Worm (Caenorhabditis elegans) whole organism, mixed stage, embryonic: ENCODE measurements around the gene T23G7.2.

Source experiments
- bed-3 ChIP-seq: fragments of 200-800 bp; sonication (Bioruptor generic); optimal IDR thresholded peaks from 3 replicates; lab custom pipeline; 2018; ENCODE audit warnings: mild to moderate bottlenecking, missing genetic modification characterization, moderate library complexity, missing compliant biosample characterization
- ces-1 ChIP-seq: fragments of 150-350 bp; optimal IDR thresholded peaks from 2 replicates; lab custom pipeline; 2014; ENCODE audit warnings: missing biosample characterization, missing genetic modification reagents, missing genetic modification characterization
- elt-1 ChIP-seq: sonication (generic microtip); optimal IDR thresholded peaks from 2 replicates; lab custom pipeline; 2017; ENCODE audit warnings: missing genetic modification characterization, mild to moderate bottlenecking, missing compliant biosample characterization, antibody characterized with exemption, moderate library complexity, borderline replicate concordance; ENCODE audit not compliant: insufficient read depth
- elt-3 ChIP-seq: fragments of 150-350 bp; optimal IDR thresholded peaks from 2 replicates; lab custom pipeline; 2014; ENCODE audit warnings: missing biosample characterization, missing genetic modification characterization
- lin-32 ChIP-seq: fragments of 200-800 bp; sonication (Bioruptor generic); optimal IDR thresholded peaks from 2 replicates; lab custom pipeline; 2018; ENCODE audit warnings: mild to moderate bottlenecking, missing genetic modification characterization, missing compliant biosample characterization
- nhr-237 ChIP-seq: fragments of 150-350 bp; optimal IDR thresholded peaks from 2 replicates; lab custom pipeline; 2014; ENCODE audit warnings: missing biosample characterization, missing genetic modification characterization
- pha-4 ChIP-seq: fragments of 150-350 bp; optimal IDR thresholded peaks from 2 replicates; lab custom pipeline; 2018; ENCODE audit warnings: missing biosample characterization, missing genetic modification reagents, missing genetic modification characterization
- snpc-4 ChIP-seq: fragments of 150-350 bp; optimal IDR thresholded peaks from 2 replicates; lab custom pipeline; 2014; ENCODE audit warnings: missing biosample characterization, missing genetic modification characterization

- TF ChIP-seq elt-3 (tag; lab: Kevin White, UChicago) = no peak
- no peak for TF ChIP-seq snpc-4 (tag; lab: Kevin White, UChicago)
- TF ChIP-seq ces-1 (GFP tag; lab: Kevin White, UChicago) = no peak
- no peak for TF ChIP-seq elt-1 (tag; lab: Kevin White, UChicago)
- TF ChIP-seq pha-4 (tag; lab: Kevin White, UChicago) = no peak
- TF ChIP-seq nhr-237 (tag; lab: Kevin White, UChicago) = no peak
- no peak for TF ChIP-seq lin-32
- no peak for TF ChIP-seq bed-3 (GFP tag; lab: Kevin White, UChicago)
Measured at ce11 chrII:9120813-9121554, 51.8 kb downstream of the T23G7.2 start.
